Fruit fly (Drosophila melanogaster): ENCODE measurements around the gene Ggt-1.

The Ggt-1 gene

dm6 chrX:18517415-18517814 lies 5.1 kb upstream of the Ggt-1 start (continued):
- TF ChIP-seq Ets97D (GFP tag; optimal IDR thresholded peaks at IDR 0.05) (no peak), insv (GFP tag; optimal IDR thresholded peaks at IDR 0.05) (peak in 1 of 2 experiments; percentile 56), YL-1 (GFP tag; optimal IDR thresholded peaks at IDR 0.05) (peak; percentile 10), ranshi (GFP tag; IDR thresholded peaks at IDR 0.05) (no peak), ewg (GFP tag; optimal IDR thresholded peaks at IDR 0.05) (peak; percentile 32), zen (tag; optimal IDR thresholded peaks at IDR 0.05) (no peak), Sox102F (GFP tag; optimal IDR thresholded peaks at IDR 0.05) (peak; percentile 45), luna (GFP tag; optimal IDR thresholded peaks at IDR 0.05) (no peak), Doc3 (GFP tag; IDR thresholded peaks at IDR 0.05; ENCODE audit: partially characterized antibody) (no peak), fd3F (GFP tag; optimal IDR thresholded peaks at IDR 0.05) (no peak), tna (GFP tag; IDR thresholded peaks at IDR 0.05; ENCODE audit: partially characterized antibody) (no peak; the same call in 1 of the 2 replicates), CG7987 (GFP tag; optimal IDR thresholded peaks at IDR 0.05) (no peak), Spps (tag; optimal IDR thresholded peaks at IDR 0.05) (no peak), Hr39 (optimal IDR thresholded peaks at IDR 0.05) (no peak), CG9727 (GFP tag; optimal IDR thresholded peaks at IDR 0.05) (peak; percentile 20), HLH54F (GFP tag; optimal IDR thresholded peaks at IDR 0.05) (no peak), ken (GFP tag; IDR thresholded peaks at IDR 0.05) (peak; percentile 66; the same call in 2 of the 3 replicates), NC2α (GFP tag; optimal IDR thresholded peaks at IDR 0.05) (no peak), tll (GFP tag; optimal IDR thresholded peaks at IDR 0.05) (no peak), trem (tag; optimal IDR thresholded peaks at IDR 0.05) (no peak), bowl (GFP tag; IDR thresholded peaks at IDR 0.05) (no peak), yki (optimal IDR thresholded peaks at IDR 0.05) (no peak), CG2678 (tag; optimal IDR thresholded peaks at IDR 0.05) (peak; percentile 8), dati (GFP tag; IDR thresholded peaks at IDR 0.05) (no peak), grau (tag; optimal IDR thresholded peaks at IDR 0.05) (peak; percentile 29), CG9609 (GFP tag; optimal IDR thresholded peaks at IDR 0.05) (peak; percentile 5), tio (GFP tag; optimal IDR thresholded peaks at IDR 0.05) (peak; percentile 8), zfh1 (GFP tag; IDR thresholded peaks at IDR 0.05) (peak; percentile 72), CG10565 (GFP tag; optimal IDR thresholded peaks at IDR 0.05) (no peak), CG1602 (GFP tag; optimal IDR thresholded peaks at IDR 0.05) (peak; percentile 21), CG5953 (GFP tag; IDR thresholded peaks at IDR 0.05) (0 out of 2 replicates have a peak, but pooled peaks have one; percentile 8), sug (tag; optimal IDR thresholded peaks at IDR 0.05) (no peak), pita (GFP tag; optimal IDR thresholded peaks at IDR 0.05) (peak; percentile 16), al (GFP tag; IDR thresholded peaks at IDR 0.05) (no peak), otp (GFP tag; IDR thresholded peaks at IDR 0.05) (peak; percentile 70; the same call in 1 of the 3 replicates), CG3163 (GFP tag; optimal IDR thresholded peaks at IDR 0.05) (no peak), CG12659 (GFP tag; optimal IDR thresholded peaks at IDR 0.05) (peak; percentile 30), jumu (GFP tag; optimal IDR thresholded peaks at IDR 0.05) (no peak), CG9817 (tag; optimal IDR thresholded peaks at IDR 0.05) (no peak), gem (tag; optimal IDR thresholded peaks at IDR 0.05) (peak; percentile 34), nmo (GFP tag; optimal IDR thresholded peaks at IDR 0.05) (peak; percentile 47), sr (GFP tag; IDR thresholded peaks at IDR 0.05) (no peak), zfh2 (GFP tag; optimal IDR thresholded peaks at IDR 0.05) (no peak), Xbp1 (GFP tag; optimal IDR thresholded peaks at IDR 0.05) (peak; percentile 57), CG11247 (GFP tag; IDR thresholded peaks at IDR 0.05) (no peak; the same call in 1 of the 2 replicates), HmgD (GFP tag; optimal IDR thresholded peaks at IDR 0.05) (peak; percentile 43), Dfd (GFP tag; optimal IDR thresholded peaks at IDR 0.05) (no peak), CG43689 (GFP tag; IDR thresholded peaks at IDR 0.05) (0 out of 2 replicates have a peak, but pooled peaks have one; percentile 28), pfk (GFP tag; optimal IDR thresholded peaks at IDR 0.05) (peak; percentile 85), CG17912 (GFP tag; optimal IDR thresholded peaks at IDR 0.05) (no peak), CG3838 (GFP tag; optimal IDR thresholded peaks at IDR 0.05) (no peak), Dp (GFP tag; optimal IDR thresholded peaks at IDR 0.05) (no peak)

All from whole organism, embryonic.